Worm (Caenorhabditis elegans) whole organism, L1 larva: ENCODE results near the gene faxc-2.

Source experiments
- C04F5.9 ChIP-seq: sonication (generic microtip); optimal IDR thresholded peaks from 2 replicates; lab custom pipeline; 2016; ENCODE audit warnings: missing genetic modification characterization, missing compliant biosample characterization
- C16A3.4 ChIP-seq: fragments of 150-350 bp; optimal IDR thresholded peaks from 2 replicates; lab custom pipeline; 2014; ENCODE audit warnings: missing biosample characterization, missing genetic modification characterization
- aly-2 ChIP-seq: fragments of 150-350 bp; optimal IDR thresholded peaks from 2 replicates; lab custom pipeline; 2014; ENCODE audit warnings: missing biosample characterization, missing genetic modification characterization
- blmp-1 ChIP-seq: fragments of 150-350 bp; optimal IDR thresholded peaks from 2 replicates; lab custom pipeline; 2014; ENCODE audit warnings: missing biosample characterization, missing genetic modification characterization
- ceh-8 ChIP-seq: fragments of 200-800 bp; sonication (Bioruptor generic); optimal IDR thresholded peaks from 2 replicates; lab custom pipeline; 2018; ENCODE audit warnings: mild to moderate bottlenecking, missing genetic modification characterization, moderate library complexity, missing compliant biosample characterization
- dpl-1 ChIP-seq, 3 experiments: fragments of 150-350 bp in 2 of 3; sonication (generic microtip) in 1 of 3; optimal IDR thresholded peaks; 2 replicates each; lab custom pipeline; 2014 to 2017; ENCODE audit warnings: missing biosample characterization in 3 of 3, missing genetic modification characterization in 3 of 3, missing genetic modification reagents in 3 of 3
- dsc-1 ChIP-seq: sonication (generic microtip); optimal IDR thresholded peaks from 2 replicates; lab custom pipeline; 2016; ENCODE audit warnings: mild to moderate bottlenecking, missing genetic modification characterization, missing compliant biosample characterization
- efl-3 ChIP-seq: fragments of 200-800 bp; sonication (Bioruptor generic); optimal IDR thresholded peaks from 2 replicates; lab custom pipeline; 2018; ENCODE audit warnings: mild to moderate bottlenecking, missing genetic modification characterization, missing compliant biosample characterization
- elt-3 ChIP-seq, 6 experiments: fragments of 150-350 bp in 1 of 6; sonication (generic microtip); optimal IDR thresholded peaks; 2 replicates each; lab custom pipeline; 2017 to 2018; ENCODE audit warnings: missing biosample characterization in 6 of 6, missing genetic modification characterization in 6 of 6, inconsistent platforms in 1 of 6
- fos-1 ChIP-seq: fragments of 150-350 bp; optimal IDR thresholded peaks from 2 replicates; lab custom pipeline; 2014; ENCODE audit warnings: missing biosample characterization, missing genetic modification characterization
- grh-1 ChIP-seq: fragments of 200-800 bp; sonication (Bioruptor generic); IDR thresholded peaks from 2 replicates; pipeline ENCODE4 v1.3.6; 2022; ENCODE audit warnings: missing genetic modification reagents, missing genetic modification characterization, missing compliant biosample characterization
- irx-1 ChIP-seq: sonication (generic microtip); optimal IDR thresholded peaks from 2 replicates; lab custom pipeline; 2016; ENCODE audit warnings: missing genetic modification characterization, missing compliant biosample characterization
- isw-1 ChIP-seq: fragments of 200-800 bp; sonication (Bioruptor generic); IDR thresholded peaks from 2 replicates; pipeline ENCODE4 v1.3.6; 2022; ENCODE audit warnings: missing genetic modification characterization, missing compliant biosample characterization
- lin-14 ChIP-seq: fragments of 200-800 bp; sonication (Bioruptor generic); optimal IDR thresholded peaks from 2 replicates; lab custom pipeline; 2018; ENCODE audit warnings: mild to moderate bottlenecking, missing genetic modification characterization, moderate library complexity, missing compliant biosample characterization
- lin-35 ChIP-seq, 2 experiments: fragments of 150-350 bp; optimal IDR thresholded peaks; 2 replicates each; lab custom pipeline; 2014; ENCODE audit warnings: missing biosample characterization in 2 of 2, missing genetic modification characterization in 2 of 2, missing genetic modification reagents in 2 of 2
- lsy-2 ChIP-seq, 2 experiments: fragments of 150-350 bp; optimal IDR thresholded peaks; 2 replicates each; lab custom pipeline; 2014; ENCODE audit warnings: missing biosample characterization in 2 of 2, missing genetic modification characterization in 2 of 2
- mab-9 ChIP-seq: fragments of 200-800 bp; sonication (Bioruptor generic); IDR thresholded peaks from 2 replicates; pipeline ENCODE4 v1.3.6; 2022; ENCODE audit warnings: missing genetic modification reagents, missing genetic modification characterization, missing compliant biosample characterization
- mef-2 ChIP-seq: fragments of 150-350 bp; optimal IDR thresholded peaks from 2 replicates; lab custom pipeline; 2014; ENCODE audit warnings: missing biosample characterization, missing genetic modification characterization
- nhr-19 ChIP-seq: fragments of 200-800 bp; sonication (Bioruptor generic); conservative IDR thresholded peaks from 2 replicates; pipeline ENCODE4 v1.3.6; 2022; ENCODE audit warnings: missing genetic modification characterization, missing compliant biosample characterization
- nhr-20 ChIP-seq: sonication (generic microtip); optimal IDR thresholded peaks from 2 replicates; lab custom pipeline; 2016; ENCODE audit warnings: mild to moderate bottlenecking, missing genetic modification characterization, missing compliant biosample characterization
- nhr-28 ChIP-seq: fragments of 150-350 bp; optimal IDR thresholded peaks from 2 replicates; lab custom pipeline; 2014; ENCODE audit warnings: missing biosample characterization, missing genetic modification characterization
- nhr-71 ChIP-seq: sonication (generic microtip); optimal IDR thresholded peaks from 2 replicates; lab custom pipeline; 2016; ENCODE audit warnings: mild to moderate bottlenecking, missing genetic modification characterization, moderate library complexity, missing compliant biosample characterization
- nhr-76 ChIP-seq: sonication (generic microtip); optimal IDR thresholded peaks from 2 replicates; lab custom pipeline; 2017; ENCODE audit warnings: missing biosample characterization, missing genetic modification characterization
- nhr-77 ChIP-seq: fragments of 150-350 bp; optimal IDR thresholded peaks from 2 replicates; lab custom pipeline; 2014; ENCODE audit warnings: missing biosample characterization, missing genetic modification characterization
- nhr-84 ChIP-seq: sonication (generic microtip); optimal IDR thresholded peaks from 2 replicates; lab custom pipeline; 2017; ENCODE audit warnings: missing biosample characterization, missing genetic modification characterization
- nhr-85 ChIP-seq: sonication (generic microtip); peaks from one replicate; lab custom pipeline; 2016; ENCODE audit warnings: missing genetic modification characterization, inconsistent platforms, missing compliant biosample characterization
- nhr-90 ChIP-seq: sonication (generic microtip); optimal IDR thresholded peaks from 2 replicates; lab custom pipeline; 2016; ENCODE audit warnings: mild to moderate bottlenecking, missing genetic modification characterization, missing compliant biosample characterization; ENCODE audit not compliant: poor library complexity
- rnt-1 ChIP-seq: sonication (generic microtip); optimal IDR thresholded peaks from 2 replicates; lab custom pipeline; 2016; ENCODE audit warnings: mild to moderate bottlenecking, missing genetic modification characterization, moderate library complexity, missing compliant biosample characterization
- skn-1 ChIP-seq: fragments of 150-350 bp; optimal IDR thresholded peaks from 2 replicates; lab custom pipeline; 2014; ENCODE audit warnings: missing biosample characterization, missing genetic modification characterization
- snu-23 ChIP-seq: sonication (generic microtip); optimal IDR thresholded peaks from 2 replicates; lab custom pipeline; 2016; ENCODE audit warnings: missing genetic modification characterization, missing compliant biosample characterization
- sox-4 ChIP-seq: sonication (generic microtip); optimal IDR thresholded peaks from 2 replicates; lab custom pipeline; 2016; ENCODE audit warnings: missing genetic modification characterization, missing compliant biosample characterization
- sptf-1 ChIP-seq: fragments of 150-350 bp; optimal IDR thresholded peaks from 2 replicates; lab custom pipeline; 2014; ENCODE audit warnings: missing biosample characterization, missing genetic modification characterization
- sup-37 ChIP-seq: fragments of 200-800 bp; sonication (Bioruptor generic); optimal IDR thresholded peaks from 2 replicates; lab custom pipeline; 2018; ENCODE audit warnings: mild to moderate bottlenecking, missing genetic modification characterization, missing compliant biosample characterization
- unc-30 ChIP-seq: sonication (generic microtip); optimal IDR thresholded peaks from 2 replicates; lab custom pipeline; 2017; ENCODE audit warnings: missing biosample characterization, missing genetic modification characterization
- unc-62 ChIP-seq: fragments of 150-350 bp; optimal IDR thresholded peaks from 2 replicates; lab custom pipeline; 2014; ENCODE audit warnings: missing biosample characterization, missing genetic modification reagents, missing genetic modification characterization
- unc-86 ChIP-seq: sonication (generic microtip); optimal IDR thresholded peaks from 2 replicates; lab custom pipeline; 2016; ENCODE audit warnings: missing genetic modification characterization, missing compliant biosample characterization
- unc-98 ChIP-seq: fragments of 200-800 bp; sonication (Bioruptor generic); IDR thresholded peaks from 2 replicates; pipeline ENCODE4 v1.3.6; 2022; ENCODE audit warnings: missing genetic modification characterization, missing compliant biosample characterization
- vab-15 ChIP-seq: sonication (generic microtip); optimal IDR thresholded peaks from 2 replicates; lab custom pipeline; 2017; ENCODE audit warnings: missing genotype, mild to moderate bottlenecking, missing genetic modification characterization, missing compliant biosample characterization
- ztf-11 ChIP-seq, 2 experiments: sonication (generic microtip); optimal IDR thresholded peaks; 2 replicates each; lab custom pipeline; 2016 to 2017; ENCODE audit warnings: missing genetic modification characterization in 2 of 2, missing biosample characterization in 1 of 2, missing compliant biosample characterization in 1 of 2

Gene faxc-2

ce11 chrII:13291406-13292124, 17.5 kb upstream of the faxc-2 start (continued):
- TF ChIP-seq rnt-1 = peak; percentile 70
- no peak for TF ChIP-seq sox-4 (tag; lab: Kevin White, UChicago)
- peak in 1 of 2 experiments; percentile 56 for TF ChIP-seq ztf-11 (tag; optimal IDR thresholded peaks at IDR 0.05; lab: Kevin White, UChicago)
- TF ChIP-seq skn-1 (tag; lab: Kevin White, UChicago) = peak; percentile 34
- TF ChIP-seq nhr-77 (tag; lab: Kevin White, UChicago) = peak; percentile 75
- no peak for TF ChIP-seq ceh-8 (GFP tag; lab: Kevin White, UChicago)
- TF ChIP-seq unc-62 (GFP tag; lab: Kevin White, UChicago) = no peak
- no peak for TF ChIP-seq unc-30 (tag; lab: Kevin White, UChicago)
- TF ChIP-seq aly-2 (tag; lab: Kevin White, UChicago) = no peak
- TF ChIP-seq sptf-1 (tag; lab: Kevin White, UChicago) = no peak
- TF ChIP-seq nhr-28 (tag; lab: Kevin White, UChicago) = no peak
- TF ChIP-seq efl-3 = no peak
- TF ChIP-seq C04F5.9 = peak; percentile 12
- TF ChIP-seq unc-98 (GFP tag; lab: Robert Waterston, UW) = no peak
- peak; percentile 94 for TF ChIP-seq nhr-20
- peak; percentile 13; the same call in 1 of the 2 replicates for TF ChIP-seq mab-9 (GFP tag; lab: Robert Waterston, UW)
- peak; percentile 44 for TF ChIP-seq C16A3.4 (tag; lab: Kevin White, UChicago)

DNA sequence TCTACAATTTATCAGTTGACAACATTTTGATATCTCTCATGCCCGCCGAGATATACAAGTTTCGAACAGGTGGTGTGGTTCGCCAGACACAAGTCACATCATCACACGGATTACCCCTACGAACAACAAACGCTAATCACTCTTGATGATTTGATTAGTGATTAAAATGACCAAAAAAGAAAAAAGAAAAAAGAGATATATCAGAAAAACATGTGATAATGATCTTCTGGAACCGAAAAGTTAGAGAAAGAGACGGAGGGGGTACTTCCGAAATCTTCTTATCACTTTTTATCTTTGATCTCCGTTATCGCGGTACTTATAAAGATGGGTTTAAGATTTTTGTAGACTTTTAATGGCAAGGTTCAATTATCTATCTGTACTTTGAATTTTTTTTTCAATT, 16.2 kb upstream of the faxc-2 start:
- TF ChIP-seq nhr-85 (tag; lab: Kevin White, UChicago) = peak; percentile 92
- TF ChIP-seq lin-35 (GFP tag; optimal IDR thresholded peaks at IDR 0.05; lab: Kevin White, UChicago) = peak in 1 of 2 experiments; percentile 35
- TF ChIP-seq nhr-19 (GFP tag; lab: Robert Waterston, UW) = peak; percentile 39
- TF ChIP-seq nhr-76 = no peak
- TF ChIP-seq nhr-20 = peak; percentile 66
- TF ChIP-seq irx-1 (tag; lab: Kevin White, UChicago) = no peak
- TF ChIP-seq dpl-1 (GFP tag; optimal IDR thresholded peaks at IDR 0.05; lab: Kevin White, UChicago) = peak in 1 of 3 experiments; percentile 31
- TF ChIP-seq snu-23 (GFP tag; lab: Kevin White, UChicago) = peak; percentile 42
- no peak for TF ChIP-seq nhr-84 (tag; lab: Kevin White, UChicago)
- TF ChIP-seq vab-15 (tag; lab: Kevin White, UChicago) = no peak
- TF ChIP-seq lin-14 (GFP tag; lab: Kevin White, UChicago) = peak; percentile 79
- peak; percentile 2 for TF ChIP-seq fos-1 (tag; lab: Kevin White, UChicago)
- no peak for TF ChIP-seq mef-2 (tag; lab: Kevin White, UChicago)
- peak; percentile 56 for TF ChIP-seq dsc-1 (tag; lab: Kevin White, UChicago)
- no peak for TF ChIP-seq isw-1
- no peak for TF ChIP-seq unc-86 (tag; lab: Kevin White, UChicago)
- peak; percentile 15 for TF ChIP-seq nhr-90 (tag; lab: Kevin White, UChicago)
- TF ChIP-seq sup-37 (GFP tag; lab: Kevin White, UChicago) = no peak
- TF ChIP-seq lsy-2 (tag; optimal IDR thresholded peaks at IDR 0.05; lab: Kevin White, UChicago) = peak in 1 of 2 experiments; percentile 29
- peak; percentile 69 for TF ChIP-seq nhr-71 (tag; lab: Kevin White, UChicago)
- TF ChIP-seq elt-3 (tag; optimal IDR thresholded peaks at IDR 0.05; lab: Kevin White, UChicago) = peak in 5 of 6 experiments; percentile 82 to 96 (median 93)
- TF ChIP-seq blmp-1 = peak; percentile 78
- peak; percentile 69 for TF ChIP-seq grh-1

ce11 chrII:13293502-13293901, 15.6 kb upstream of the faxc-2 start:
- peak; percentile 42 for TF ChIP-seq blmp-1
- TF ChIP-seq nhr-20 = no peak
- peak; percentile 40 for TF ChIP-seq nhr-85 (tag; lab: Kevin White, UChicago)
